Worm (Caenorhabditis elegans): ENCODE measurements around the gene C44B7.7.

The C44B7.7 gene

ce11 chrII:6832207-6832606 is 47.8 kb downstream of the C44B7.7 start:
- TF ChIP-seq mxl-2 (GFP tag; conservative IDR thresholded peaks at IDR 0.05) (no peak), ces-1 (GFP tag; optimal IDR thresholded peaks at IDR 0.05) (peak; percentile 51), unc-130 (GFP tag; optimal IDR thresholded peaks at IDR 0.05) (no peak)

- no peak for TF ChIP-seq daf-16 (GFP tag; optimal IDR thresholded peaks at IDR 0.05)
- peak; percentile 29 for TF ChIP-seq daf-16 (tag; optimal IDR thresholded peaks at IDR 0.05)
- no peak for TF ChIP-seq daf-8 (GFP tag; IDR thresholded peaks at IDR 0.05)
- TF ChIP-seq ama-1 (optimal IDR thresholded peaks at IDR 0.05), result no peak
- TF ChIP-seq T20F7.1 (GFP tag; optimal IDR thresholded peaks at IDR 0.05), result no peak
- no peak for TF ChIP-seq spr-1 (tag; optimal IDR thresholded peaks at IDR 0.05)
- TF ChIP-seq hif-1 (tag; optimal IDR thresholded peaks at IDR 0.05), result no peak
- TF ChIP-seq set-16 (GFP tag; IDR thresholded peaks at IDR 0.05), result no peak
- no peak for TF ChIP-seq dmd-9 (GFP tag; IDR thresholded peaks at IDR 0.05)
- TF ChIP-seq hlh-30 (tag; optimal IDR thresholded peaks at IDR 0.05; ENCODE audit: insufficient read depth), result no peak
- no peak for TF ChIP-seq F44E2.7 (GFP tag; IDR thresholded peaks at IDR 0.05)
- TF ChIP-seq unc-62 (GFP tag; optimal IDR thresholded peaks at IDR 0.05 in 1 of 2), result peak in 1 of 2 experiments; percentile 16
- TF ChIP-seq unc-62 (tag; optimal IDR thresholded peaks at IDR 0.05), result no peak
- no peak for TF ChIP-seq ceh-62 (tag; optimal IDR thresholded peaks at IDR 0.05)
- TF ChIP-seq attf-4 (tag; optimal IDR thresholded peaks at IDR 0.05), result no peak
- TF ChIP-seq nhr-42 (GFP tag; IDR thresholded peaks at IDR 0.05), result no peak
- TF ChIP-seq nhr-41 (GFP tag; IDR thresholded peaks at IDR 0.05), result no peak
- TF ChIP-seq ctbp-1 (GFP tag; IDR thresholded peaks at IDR 0.05), result no peak
- TF ChIP-seq ceh-28 (tag; optimal IDR thresholded peaks at IDR 0.05), result no peak
- TF ChIP-seq mes-2 (tag; optimal IDR thresholded peaks at IDR 0.05; ENCODE audit: poor library complexity, severe bottlenecking), result peak; percentile 9
- peak; percentile 93 for TF ChIP-seq aha-1 (tag)
- peak; percentile 19 for TF ChIP-seq nhr-28 (tag; optimal IDR thresholded peaks at IDR 0.05)
- no peak for TF ChIP-seq pha-4 (GFP tag; IDR thresholded peaks at IDR 0.05)
- TF ChIP-seq pha-4 (tag; optimal IDR thresholded peaks at IDR 0.05), result peak; percentile 10
- TF ChIP-seq lin-15B (tag; optimal IDR thresholded peaks at IDR 0.05), result no peak
- no peak for TF ChIP-seq lin-29 (GFP tag; IDR thresholded peaks at IDR 0.05)
- TF ChIP-seq lin-1 (GFP tag; IDR thresholded peaks at IDR 0.05), result no peak
- TF ChIP-seq duxl-1 (tag; optimal IDR thresholded peaks at IDR 0.05; ENCODE audit: poor library complexity), result no peak
These were observed 48.3 kb downstream of the C44B7.7 start for ce11 chrII:6831531-6832201.

- peak; percentile 20 for TF ChIP-seq mes-2 (tag; optimal IDR thresholded peaks at IDR 0.05; ENCODE audit: poor library complexity, severe bottlenecking)
- TF ChIP-seq aha-1 (tag), result peak; percentile 8
- TF ChIP-seq ceh-20 (GFP tag; IDR thresholded peaks at IDR 0.05), result no peak
These were observed 49.0 kb downstream of the C44B7.7 start for ce11 chrII:6830923-6831322.

- peak; percentile 92 for TF ChIP-seq aha-1 (tag)
- TF ChIP-seq mxl-3 (GFP tag; optimal IDR thresholded peaks at IDR 0.05), result peak; percentile 49
- no peak for TF ChIP-seq nhr-11 (tag; optimal IDR thresholded peaks at IDR 0.05)
- peak; percentile 83 for TF ChIP-seq hlh-30 (tag; optimal IDR thresholded peaks at IDR 0.05; ENCODE audit: insufficient read depth)
- TF ChIP-seq mep-1 (tag; optimal IDR thresholded peaks at IDR 0.05), result peak; percentile 6
- peak; percentile 51 for TF ChIP-seq hlh-11 (tag; optimal IDR thresholded peaks at IDR 0.05)
- TF ChIP-seq nhr-28 (tag; optimal IDR thresholded peaks at IDR 0.05), result peak; percentile 38
- no peak for TF ChIP-seq ceh-62 (tag; optimal IDR thresholded peaks at IDR 0.05)
- no peak for TF ChIP-seq spr-1 (tag; optimal IDR thresholded peaks at IDR 0.05)
- no peak for TF ChIP-seq egl-43 (GFP tag; IDR thresholded peaks at IDR 0.05)
- peak in 1 of 2 experiments; percentile 99 for TF ChIP-seq unc-62 (GFP tag; optimal IDR thresholded peaks at IDR 0.05 in 1 of 2)
- TF ChIP-seq unc-62 (tag; optimal IDR thresholded peaks at IDR 0.05), result no peak
- TF ChIP-seq mdl-1 (tag; optimal IDR thresholded peaks at IDR 0.05), result peak in 1 of 2 experiments; percentile 32
- peak; percentile 22 for TF ChIP-seq dve-1 (tag; optimal IDR thresholded peaks at IDR 0.05; ENCODE audit: insufficient read depth)
These were observed 50.0 kb downstream of the C44B7.7 start for ce11 chrII:6830012-6830411.
